Fruit fly (Drosophila melanogaster): ENCODE measurements around the gene CG13070.

Gene CG13070

dm6 chr3L:16263043-16263442 lies at the start of gene CG13070:
TSS of gene CG13070 (plus strand) at chr3L:16263343.
- TF ChIP-seq Blimp-1 (GFP tag; optimal IDR thresholded peaks at IDR 0.05), result no peak
- no peak for TF ChIP-seq CG34406 (GFP tag; optimal IDR thresholded peaks at IDR 0.05)
- no peak for TF ChIP-seq CG11294 (GFP tag; IDR thresholded peaks at IDR 0.05)
- TF ChIP-seq CG32006 (GFP tag; optimal IDR thresholded peaks at IDR 0.05), result no peak

dm6 chr3L:16214533-16215207 lies 48.5 kb upstream of the CG13070 start:
- peak; percentile 7 for TF ChIP-seq Lpt (GFP tag; optimal IDR thresholded peaks at IDR 0.05)
- peak; percentile 58; the same call in 2 of the 3 replicates for TF ChIP-seq eg (GFP tag; IDR thresholded peaks at IDR 0.05)
- TF ChIP-seq CG6808 (GFP tag; optimal IDR thresholded peaks at IDR 0.05), result peak; percentile 35
- peak; percentile 22; the same call in 1 of the 2 replicates for TF ChIP-seq CG15336 (GFP tag; IDR thresholded peaks at IDR 0.05)
- no peak for TF ChIP-seq Hr38 (GFP tag; optimal IDR thresholded peaks at IDR 0.05)
- TF ChIP-seq CG16779 (tag; optimal IDR thresholded peaks at IDR 0.05), result no peak
- no peak for TF ChIP-seq fd59A (GFP tag; optimal IDR thresholded peaks at IDR 0.05)
- peak; percentile 66; the same call in 2 of the 3 replicates for TF ChIP-seq CG6163 (GFP tag; IDR thresholded peaks at IDR 0.05)
- peak; percentile 57 for TF ChIP-seq svp (GFP tag)
- peak; percentile 30 for TF ChIP-seq CG10669 (GFP tag; optimal IDR thresholded peaks at IDR 0.05)
- peak; percentile 97 for TF ChIP-seq dsx (GFP tag; optimal IDR thresholded peaks at IDR 0.05; ENCODE audit: poor library complexity, severe bottlenecking)
- peak; percentile 39 for TF ChIP-seq Ets96B (tag; optimal IDR thresholded peaks at IDR 0.05)
- 0 out of 2 replicates have a peak, but pooled peaks have one; percentile 11 for TF ChIP-seq Gug (GFP tag; IDR thresholded peaks at IDR 0.05)
- no peak for TF ChIP-seq dac (GFP tag; optimal IDR thresholded peaks at IDR 0.05)
- TF ChIP-seq salr (GFP tag; optimal IDR thresholded peaks at IDR 0.05), result peak in 1 of 2 experiments; percentile 39
- TF ChIP-seq CG1621 (tag; optimal IDR thresholded peaks at IDR 0.05), result peak; percentile 30
- TF ChIP-seq ss (GFP tag; optimal IDR thresholded peaks at IDR 0.05), result peak; percentile 49 to 72
- no peak for TF ChIP-seq Sox14 (GFP tag; optimal IDR thresholded peaks at IDR 0.05)
- TF ChIP-seq CG32006 (GFP tag; optimal IDR thresholded peaks at IDR 0.05), result peak; percentile 15
- no peak for TF ChIP-seq CG6792 (GFP tag; optimal IDR thresholded peaks at IDR 0.05)
- peak; percentile 9 for TF ChIP-seq CG6276 (GFP tag; optimal IDR thresholded peaks at IDR 0.05)
- peak; percentile 21 for TF ChIP-seq CG3919 (GFP tag; optimal IDR thresholded peaks at IDR 0.05)
- peak; percentile 60 for TF ChIP-seq Eip78C (GFP tag)
- peak; percentile 21 for TF ChIP-seq CG9139 (GFP tag; optimal IDR thresholded peaks at IDR 0.05)
- TF ChIP-seq Sox102F (GFP tag; optimal IDR thresholded peaks at IDR 0.05), result no peak

- TF ChIP-seq CG15336 (GFP tag; IDR thresholded peaks at IDR 0.05) (no peak), CG6792 (GFP tag; optimal IDR thresholded peaks at IDR 0.05) (no peak), eg (GFP tag; IDR thresholded peaks at IDR 0.05) (no peak), Sox14 (GFP tag; optimal IDR thresholded peaks at IDR 0.05) (no peak), CG11762 (GFP tag; optimal IDR thresholded peaks at IDR 0.05; ENCODE audit: insufficient read depth) (no peak), CG11294 (GFP tag; IDR thresholded peaks at IDR 0.05) (no peak), Sox15 (GFP tag; optimal IDR thresholded peaks at IDR 0.05) (no peak), Eip78C (GFP tag) (peak; percentile 45), dsx (GFP tag; optimal IDR thresholded peaks at IDR 0.05; ENCODE audit: poor library complexity, severe bottlenecking) (peak; percentile 98), Gug (GFP tag; IDR thresholded peaks at IDR 0.05) (no peak)
Measured at dm6 chr3L:16215411-16215810, 47.7 kb upstream of the CG13070 start.

DNA sequence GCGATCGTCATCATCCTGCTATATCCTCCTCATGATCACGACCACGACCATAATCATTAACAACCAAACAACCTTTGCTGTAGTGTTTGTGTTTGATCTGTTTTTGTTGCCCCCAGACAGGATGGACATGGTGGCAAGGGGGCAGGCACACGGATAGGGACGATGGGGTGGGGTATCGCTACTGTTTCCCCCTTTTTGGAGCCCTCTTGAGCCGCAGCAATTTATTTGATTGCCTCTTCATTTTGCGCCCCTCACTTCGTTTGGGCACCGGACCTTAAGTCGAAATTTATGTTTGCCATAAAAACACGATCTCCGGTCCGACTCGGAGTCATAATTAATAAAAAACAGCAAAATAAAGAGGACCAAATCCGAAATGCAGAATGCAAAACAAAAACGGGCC lies 47.3 kb upstream of the CG13070 start:
- peak in 1 of 2 experiments; percentile 5 for TF ChIP-seq ss (GFP tag; optimal IDR thresholded peaks at IDR 0.05)
- no peak for TF ChIP-seq CG11902 (GFP tag; optimal IDR thresholded peaks at IDR 0.05)
- TF ChIP-seq Sox15 (GFP tag; optimal IDR thresholded peaks at IDR 0.05), result no peak
- no peak for TF ChIP-seq CG9139 (GFP tag; optimal IDR thresholded peaks at IDR 0.05)
- TF ChIP-seq CG32006 (GFP tag; optimal IDR thresholded peaks at IDR 0.05), result no peak
- peak; percentile 42 for TF ChIP-seq svp (GFP tag)
- peak; percentile 73 for TF ChIP-seq dsx (GFP tag; optimal IDR thresholded peaks at IDR 0.05; ENCODE audit: poor library complexity, severe bottlenecking)

Measured in whole organism, prepupa.